Fruit fly (Drosophila melanogaster) whole organism, embryonic: ENCODE results near the gene chb.

Experiments used
- Atf6 ChIP-seq: fragments of 200-800 bp; sonication (Bioruptor generic); IDR thresholded peaks from 2 replicates; pipeline ENCODE4 v1.3.6; 2022; ENCODE audit warnings: missing biosample characterization, missing genetic modification characterization
- Awh ChIP-seq: fragments of 200-800 bp; sonication (Bioruptor generic); IDR thresholded peaks from 2 replicates; pipeline ENCODE4, ENCODE4 v1.3.6; 2022; ENCODE audit warnings: missing biosample characterization, missing genetic modification characterization
- CG13775 ChIP-seq: fragments of 200-800 bp; sonication (Bioruptor generic); optimal IDR thresholded peaks from 3 replicates; lab custom pipeline; 2017; ENCODE audit warnings: missing biosample characterization, mild to moderate bottlenecking, missing genetic modification characterization
- CG14667 ChIP-seq: fragments of 200-800 bp; sonication (Bioruptor generic); IDR thresholded peaks from 2 replicates; pipeline ENCODE4 v1.3.6; 2022; ENCODE audit warnings: missing biosample characterization, missing genetic modification characterization
- CG14860 ChIP-seq: fragments of 200-800 bp; sonication (Bioruptor generic); IDR thresholded peaks from 3 replicates; pipeline ENCODE4 v1.3.6; 2022; ENCODE audit warnings: missing biosample characterization, missing genetic modification characterization; ENCODE audit not compliant: partially characterized antibody
- CG17802 ChIP-seq: fragments of 200-800 bp; sonication (Bioruptor generic); optimal IDR thresholded peaks from 2 replicates; lab custom pipeline; 2018; ENCODE audit warnings: missing biosample characterization, mild to moderate bottlenecking, missing genetic modification characterization, moderate library complexity
- CG18262 ChIP-seq: fragments of 200-800 bp; optimal IDR thresholded peaks from 3 replicates; lab custom pipeline; 2019; ENCODE audit warnings: missing biosample characterization, mild to moderate bottlenecking, missing genetic modification characterization, moderate library complexity
- CG1832 ChIP-seq: fragments of 200-800 bp; sonication (Bioruptor generic); optimal IDR thresholded peaks from 2 replicates; lab custom pipeline; 2017; ENCODE audit warnings: missing biosample characterization, mild to moderate bottlenecking, missing genetic modification characterization, inconsistent platforms
- CG2202 ChIP-seq: fragments of 200-800 bp; sonication (Bioruptor generic); optimal IDR thresholded peaks from 2 replicates; lab custom pipeline; 2018; ENCODE audit warnings: missing biosample characterization, mild to moderate bottlenecking, missing genetic modification characterization
- CG3065 ChIP-seq: fragments of 200-800 bp; sonication (Bioruptor generic); optimal IDR thresholded peaks from 2 replicates; lab custom pipeline; 2016; ENCODE audit warnings: missing biosample characterization, missing genetic modification characterization
- CG32532 ChIP-seq: fragments of 200-800 bp; sonication (Bioruptor generic); IDR thresholded peaks from 2 replicates; pipeline ENCODE4 v1.3.6; 2022; ENCODE audit warnings: missing biosample characterization, missing genetic modification characterization
- CG42726 ChIP-seq: fragments of 200-800 bp; sonication (Bioruptor generic); IDR thresholded peaks from 2 replicates; pipeline ENCODE4 v1.3.6; 2022; ENCODE audit warnings: missing biosample characterization, missing genetic modification characterization; ENCODE audit not compliant: partially characterized antibody
- CG6791 ChIP-seq: fragments of 200-800 bp; sonication (Bioruptor generic); IDR thresholded peaks from 3 replicates; pipeline ENCODE4 v1.3.6; 2022; ENCODE audit warnings: missing biosample characterization, missing genetic modification characterization; ENCODE audit not compliant: partially characterized antibody
- CG7963 ChIP-seq: fragments of 200-800 bp; sonication (Bioruptor generic); IDR thresholded peaks from 3 replicates; pipeline ENCODE4 v1.3.6; 2022; ENCODE audit warnings: missing biosample characterization, missing genetic modification characterization; ENCODE audit not compliant: partially characterized antibody
- CG9932 ChIP-seq: fragments of 200-800 bp; sonication (Bioruptor generic); IDR thresholded peaks from 2 replicates; pipeline ENCODE4 v1.3.6; 2022; ENCODE audit warnings: missing biosample characterization, missing genetic modification characterization
- D19B ChIP-seq: fragments of 200-800 bp; sonication (Bioruptor generic); optimal IDR thresholded peaks from 2 replicates; lab custom pipeline; 2017; ENCODE audit warnings: missing biosample characterization, mild to moderate bottlenecking, missing genetic modification characterization
- Dbx ChIP-seq: fragments of 200-800 bp; sonication (Bioruptor generic); IDR thresholded peaks from 3 replicates; pipeline ENCODE4 v1.3.6; 2022; ENCODE audit warnings: missing biosample characterization, missing genetic modification characterization
- Deaf1 ChIP-seq: fragments of 200-800 bp; optimal IDR thresholded peaks from 3 replicates; lab custom pipeline; 2019; ENCODE audit warnings: missing biosample characterization, mild to moderate bottlenecking, missing genetic modification characterization, moderate library complexity
- Dek ChIP-seq: fragments of 200-800 bp; sonication (Bioruptor generic); optimal IDR thresholded peaks from 3 replicates; lab custom pipeline; 2019; ENCODE audit warnings: missing biosample characterization, mild to moderate bottlenecking, missing genetic modification characterization, moderate library complexity
- H2.0 ChIP-seq: fragments of 200-800 bp; sonication (Bioruptor generic); IDR thresholded peaks from 2 replicates; pipeline ENCODE4 v1.3.6; 2022; ENCODE audit warnings: missing biosample characterization, missing genetic modification characterization
- HLH4C ChIP-seq: fragments of 200-800 bp; sonication (Bioruptor generic); IDR thresholded peaks from 3 replicates; pipeline ENCODE4 v1.3.6; 2022; ENCODE audit warnings: missing biosample characterization, missing genetic modification characterization; ENCODE audit not compliant: partially characterized antibody
- HmgZ ChIP-seq: fragments of 200-800 bp; sonication (Bioruptor generic); optimal IDR thresholded peaks from 2 replicates; lab custom pipeline; 2018; ENCODE audit warnings: missing biosample characterization, mild to moderate bottlenecking, missing genetic modification characterization
- Hr78 ChIP-seq, 2 experiments: fragments of 200-800 bp in 1 of 2; fragments of >200 bp in 1 of 2; sonication (Bioruptor generic) in 1 of 2; optimal IDR thresholded peaks; 2 replicates each; lab custom pipeline; 2017 to 2019; ENCODE audit warnings: missing biosample characterization in 2 of 2, missing genetic modification characterization in 2 of 2, mild to moderate bottlenecking in 1 of 2, moderate library complexity in 1 of 2
- Kr ChIP-seq: fragments of 200-800 bp; sonication (Bioruptor generic); optimal IDR thresholded peaks from 2 replicates; lab custom pipeline; 2017; ENCODE audit warnings: missing biosample characterization, mild to moderate bottlenecking, missing genetic modification characterization
- Mrtf ChIP-seq: fragments of 200-800 bp; sonication (Bioruptor generic); IDR thresholded peaks from 3 replicates; pipeline ENCODE4 v1.3.6; 2022; ENCODE audit warnings: missing biosample characterization, missing genetic modification characterization
- NFAT ChIP-seq: fragments of 200-800 bp; sonication (Bioruptor generic); IDR thresholded peaks from 2 replicates; pipeline ENCODE4 v1.3.6; 2022; ENCODE audit warnings: missing biosample characterization, missing genetic modification characterization
- Nf-YC ChIP-seq: fragments of 200-800 bp; optimal IDR thresholded peaks from 3 replicates; lab custom pipeline; 2019; ENCODE audit warnings: missing biosample characterization, mild to moderate bottlenecking, missing genetic modification characterization, moderate library complexity
- Pdp1 ChIP-seq, 2 experiments: fragments of 200-800 bp; sonication (Bioruptor generic); optimal IDR thresholded peaks; 3 replicates each; lab custom pipeline; 2016; ENCODE audit warnings: missing biosample characterization in 2 of 2, missing genetic modification characterization in 2 of 2, mild to moderate bottlenecking in 1 of 2, moderate library complexity in 1 of 2
- Rfx ChIP-seq: fragments of 200-800 bp; sonication (Bioruptor generic); IDR thresholded peaks from 2 replicates; pipeline ENCODE4 v1.3.6; 2022; ENCODE audit warnings: missing biosample characterization, missing genetic modification characterization
- Scr ChIP-seq: fragments of 200-800 bp; sonication (Bioruptor generic); IDR thresholded peaks from 2 replicates; pipeline ENCODE4 v1.3.6; 2022; ENCODE audit warnings: missing biosample characterization, missing genetic modification characterization; ENCODE audit not compliant: partially characterized antibody
- Sox102F ChIP-seq: fragments of 200-800 bp; sonication (Bioruptor generic); optimal IDR thresholded peaks from 2 replicates; lab custom pipeline; 2018; ENCODE audit warnings: missing biosample characterization, mild to moderate bottlenecking, missing genetic modification characterization, moderate library complexity
- Xbp1 ChIP-seq: fragments of 200-800 bp; sonication (Bioruptor generic); optimal IDR thresholded peaks from 3 replicates; lab custom pipeline; 2016; ENCODE audit warnings: missing biosample characterization, mild to moderate bottlenecking, missing genetic modification characterization
- amos ChIP-seq: fragments of 200-800 bp; sonication (Bioruptor generic); IDR thresholded peaks from 2 replicates; pipeline ENCODE4 v1.3.6; 2022; ENCODE audit warnings: missing biosample characterization, missing genetic modification characterization; ENCODE audit not compliant: partially characterized antibody
- chinmo ChIP-seq: fragments of 200-800 bp; sonication (Bioruptor generic); IDR thresholded peaks from 4 replicates; pipeline ENCODE4 v1.3.6; 2022; ENCODE audit warnings: missing biosample characterization, missing genetic modification characterization; ENCODE audit not compliant: partially characterized antibody
- cwo ChIP-seq: fragments of 200-800 bp; sonication (Bioruptor generic); optimal IDR thresholded peaks from 3 replicates; lab custom pipeline; 2017; ENCODE audit warnings: missing biosample characterization, missing genetic modification characterization, mild to moderate bottlenecking, moderate library complexity, missing genetic modification reagents
- en ChIP-seq: fragments of 200-800 bp; sonication (Bioruptor generic); optimal IDR thresholded peaks from 2 replicates; lab custom pipeline; 2016; ENCODE audit warnings: missing biosample characterization, missing genetic modification characterization
- gcm2 ChIP-seq: fragments of 200-800 bp; sonication (Bioruptor generic); optimal IDR thresholded peaks from 2 replicates; lab custom pipeline; 2016; ENCODE audit warnings: missing biosample characterization, missing genetic modification characterization
- jumu ChIP-seq: fragments of 200-800 bp; sonication (Bioruptor generic); optimal IDR thresholded peaks from 3 replicates; lab custom pipeline; 2016; ENCODE audit warnings: missing biosample characterization, missing genetic modification characterization
- kah ChIP-seq: fragments of 200-800 bp; sonication (Bioruptor generic); optimal IDR thresholded peaks from 2 replicates; lab custom pipeline; 2018; ENCODE audit warnings: missing biosample characterization, mild to moderate bottlenecking, missing genetic modification characterization
- nerfin-2 ChIP-seq: fragments of 200-800 bp; sonication (Bioruptor generic); IDR thresholded peaks from 2 replicates; pipeline ENCODE4 v1.3.6; 2022; ENCODE audit warnings: missing biosample characterization, missing genetic modification characterization; ENCODE audit not compliant: partially characterized antibody
- nom ChIP-seq: fragments of 200-800 bp; sonication (Bioruptor generic); optimal IDR thresholded peaks from 2 replicates; lab custom pipeline; 2017; ENCODE audit warnings: missing biosample characterization, missing genetic modification characterization, mild to moderate bottlenecking, moderate library complexity, missing genetic modification reagents
- phol ChIP-seq: fragments of 200-800 bp; sonication (Bioruptor generic); optimal IDR thresholded peaks from 3 replicates; lab custom pipeline; 2018; ENCODE audit warnings: missing biosample characterization, mild to moderate bottlenecking, missing genetic modification characterization, moderate library complexity
- psq ChIP-seq: fragments of 200-800 bp; sonication (Bioruptor generic); optimal IDR thresholded peaks from 2 replicates; lab custom pipeline; 2017; ENCODE audit warnings: missing biosample characterization, missing genetic modification characterization
- rib ChIP-seq: fragments of 200-800 bp; sonication (Bioruptor generic); IDR thresholded peaks from 2 replicates; pipeline ENCODE4 v1.3.6; 2022; ENCODE audit warnings: missing biosample characterization, missing genetic modification characterization
- seq ChIP-seq: fragments of 200-800 bp; sonication (Bioruptor generic); IDR thresholded peaks from 2 replicates; pipeline ENCODE4 v1.3.6; 2022; ENCODE audit warnings: missing biosample characterization, missing genetic modification characterization
- sr ChIP-seq: fragments of 200-800 bp; sonication (Bioruptor generic); IDR thresholded peaks from 3 replicates; pipeline ENCODE4 v1.3.6; 2022; ENCODE audit warnings: missing biosample characterization, missing genetic modification characterization
- ssp ChIP-seq: fragments of 200-800 bp; sonication (Bioruptor generic); IDR thresholded peaks from 2 replicates; pipeline ENCODE4 v1.3.6; 2022; ENCODE audit warnings: missing biosample characterization, missing genetic modification characterization
- stwl ChIP-seq: fragments of 200-800 bp; sonication (Bioruptor generic); optimal IDR thresholded peaks from 3 replicates; lab custom pipeline; 2018; ENCODE audit warnings: missing biosample characterization, mild to moderate bottlenecking, missing genetic modification characterization, moderate library complexity
- tio ChIP-seq: fragments of 200-800 bp; sonication (Bioruptor generic); optimal IDR thresholded peaks from 2 replicates; lab custom pipeline; 2017; ENCODE audit warnings: missing biosample characterization, missing genetic modification characterization, inconsistent platforms
- unc-4 ChIP-seq: fragments of 200-800 bp; sonication (Bioruptor generic); IDR thresholded peaks from 2 replicates; pipeline ENCODE4 v1.3.6; 2022; ENCODE audit warnings: missing biosample characterization, missing genetic modification characterization; ENCODE audit not compliant: partially characterized antibody

The chb gene

DNA sequence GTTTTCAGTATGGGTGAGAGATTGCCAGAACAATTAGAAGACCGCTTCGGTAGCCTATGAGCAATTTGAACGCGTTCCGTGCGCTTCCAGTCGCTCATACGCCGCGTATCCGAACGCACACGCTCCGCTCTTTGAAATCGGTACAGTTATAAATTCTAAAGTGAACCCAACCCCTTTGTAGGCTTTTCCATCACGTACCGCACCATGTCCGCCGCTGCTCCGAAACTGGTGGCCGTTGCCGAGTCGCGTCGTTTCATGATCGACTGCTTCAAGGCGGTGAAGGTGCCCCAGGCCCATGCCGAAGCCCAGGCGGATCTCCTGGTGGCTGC is 32.8 kb downstream of the chb start (continued):
- TF ChIP-seq amos (GFP tag; lab: Robert Waterston, UW), result peak; percentile 39; the same call in 1 of the 2 replicates
- TF ChIP-seq cwo, result no peak
- TF ChIP-seq CG17802 (tag; lab: Kevin White, UChicago), result no peak
- TF ChIP-seq Nf-YC, result no peak
- peak; percentile 39; the same call in 1 of the 2 replicates for TF ChIP-seq CG9932
- no peak for TF ChIP-seq CG1832 (GFP tag; lab: Kevin White, UChicago)
- TF ChIP-seq Mrtf (GFP tag; lab: Robert Waterston, UW), result no peak
- no peak for TF ChIP-seq Dek (tag; lab: Kevin White, UChicago)
- no peak for TF ChIP-seq CG7963
- TF ChIP-seq CG2202 (tag; lab: Kevin White, UChicago), result no peak
- no peak for TF ChIP-seq psq (GFP tag; lab: Kevin White, UChicago)
- 0 out of 2 replicates have a peak, but pooled peaks have one; percentile 7 for TF ChIP-seq unc-4 (GFP tag; lab: Robert Waterston, UW)
- TF ChIP-seq gcm2 (GFP tag; lab: Kevin White, UChicago), result no peak
- TF ChIP-seq Deaf1 (tag; lab: Kevin White, UChicago), result peak; percentile 28
- TF ChIP-seq ssp (GFP tag; lab: Robert Waterston, UW), result no peak
- no peak for TF ChIP-seq Hr78 (GFP tag; optimal IDR thresholded peaks at IDR 0.05; lab: Kevin White, UChicago)
- TF ChIP-seq CG13775, result no peak
- no peak for TF ChIP-seq rib (GFP tag; lab: Robert Waterston, UW)
- 0 out of 3 replicates have a peak, but pooled peaks have one; percentile 8 for TF ChIP-seq Dbx
- no peak for TF ChIP-seq Kr (GFP tag; lab: Kevin White, UChicago)
- no peak for TF ChIP-seq HLH4C
- peak; percentile 47; the same call in 1 of the 2 replicates for TF ChIP-seq Rfx
- TF ChIP-seq nom, result no peak
- TF ChIP-seq en (GFP tag; lab: Kevin White, UChicago), result no peak
- no peak for TF ChIP-seq tio (GFP tag; lab: Kevin White, UChicago)
- TF ChIP-seq nerfin-2 (GFP tag; lab: Robert Waterston, UW), result 0 out of 2 replicates have a peak, but pooled peaks have one; percentile 22
- no peak for TF ChIP-seq stwl (tag; lab: Kevin White, UChicago)
- peak; percentile 56 for TF ChIP-seq CG32532 (GFP tag; lab: Robert Waterston, UW)
- TF ChIP-seq CG42726 (GFP tag; lab: Robert Waterston, UW), result peak; percentile 52; the same call in 1 of the 2 replicates
- TF ChIP-seq Atf6 (GFP tag; lab: Robert Waterston, UW), result peak; percentile 45
- no peak for TF ChIP-seq seq (GFP tag; lab: Robert Waterston, UW)
- TF ChIP-seq sr (GFP tag; lab: Robert Waterston, UW), result no peak
- TF ChIP-seq H2.0, result no peak
- no peak for TF ChIP-seq Xbp1
- no peak for TF ChIP-seq phol
- 0 out of 4 replicates have a peak, but pooled peaks have one; percentile 93 for TF ChIP-seq chinmo (GFP tag; lab: Robert Waterston, UW)
- TF ChIP-seq CG3065 (GFP tag; lab: Kevin White, UChicago), result no peak
- peak; percentile 50; the same call in 1 of the 2 replicates for TF ChIP-seq NFAT (GFP tag; lab: Robert Waterston, UW)
- TF ChIP-seq, all 482 proteins: peak for 20

DNA sequence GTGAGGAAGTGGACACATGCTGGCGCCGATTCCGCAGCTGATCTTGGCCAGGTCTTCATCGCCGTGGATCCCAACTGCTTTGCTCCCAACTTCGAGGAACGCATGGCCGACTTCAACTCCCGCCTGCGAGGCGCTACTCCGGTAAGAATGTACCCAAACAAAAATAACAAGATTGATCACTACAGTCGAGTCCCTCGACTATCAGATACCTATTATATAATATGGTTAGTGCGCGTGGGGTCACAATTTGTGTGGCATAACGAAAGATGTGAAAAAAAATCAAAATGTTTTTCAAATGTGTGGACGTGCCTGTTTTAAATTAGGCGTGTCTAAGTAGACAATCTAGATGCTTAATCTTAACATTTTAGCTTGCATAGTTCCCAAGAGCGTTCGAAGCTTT is 33.8 kb downstream of the chb start:
- no peak for TF ChIP-seq CG14667 (GFP tag; lab: Robert Waterston, UW)
- peak; percentile 80 for TF ChIP-seq HLH4C
- TF ChIP-seq jumu (GFP tag; lab: Kevin White, UChicago), result no peak
- TF ChIP-seq Rfx, result 0 out of 2 replicates have a peak, but pooled peaks have one; percentile 4
- peak; percentile 51; the same call in 1 of the 2 replicates for TF ChIP-seq nerfin-2 (GFP tag; lab: Robert Waterston, UW)
- TF ChIP-seq Awh (GFP tag; lab: Robert Waterston, UW), result no peak
- no peak for TF ChIP-seq kah (GFP tag; lab: Kevin White, UChicago)
- peak; percentile 51; the same call in 1 of the 3 replicates for TF ChIP-seq CG14860
- TF ChIP-seq CG6791 (GFP tag; lab: Robert Waterston, UW), result peak; percentile 61; the same call in 2 of the 3 replicates
- no peak for TF ChIP-seq Sox102F (GFP tag; lab: Kevin White, UChicago)
- TF ChIP-seq Pdp1 (GFP tag; optimal IDR thresholded peaks at IDR 0.05; lab: Kevin White, UChicago), result peak in 1 of 2 experiments; percentile 91
- no peak for TF ChIP-seq HmgZ
- no peak for TF ChIP-seq H2.0
- no peak for TF ChIP-seq CG18262 (tag; lab: Kevin White, UChicago)
- TF ChIP-seq Scr (GFP tag; lab: Robert Waterston, UW), result peak; percentile 55
- peak; percentile 29 for TF ChIP-seq D19B (GFP tag; lab: Kevin White, UChicago)
